Worm (Caenorhabditis elegans): Measurements from ENCODE around the gene K09H11.4.

The K09H11.4 gene

DNA sequence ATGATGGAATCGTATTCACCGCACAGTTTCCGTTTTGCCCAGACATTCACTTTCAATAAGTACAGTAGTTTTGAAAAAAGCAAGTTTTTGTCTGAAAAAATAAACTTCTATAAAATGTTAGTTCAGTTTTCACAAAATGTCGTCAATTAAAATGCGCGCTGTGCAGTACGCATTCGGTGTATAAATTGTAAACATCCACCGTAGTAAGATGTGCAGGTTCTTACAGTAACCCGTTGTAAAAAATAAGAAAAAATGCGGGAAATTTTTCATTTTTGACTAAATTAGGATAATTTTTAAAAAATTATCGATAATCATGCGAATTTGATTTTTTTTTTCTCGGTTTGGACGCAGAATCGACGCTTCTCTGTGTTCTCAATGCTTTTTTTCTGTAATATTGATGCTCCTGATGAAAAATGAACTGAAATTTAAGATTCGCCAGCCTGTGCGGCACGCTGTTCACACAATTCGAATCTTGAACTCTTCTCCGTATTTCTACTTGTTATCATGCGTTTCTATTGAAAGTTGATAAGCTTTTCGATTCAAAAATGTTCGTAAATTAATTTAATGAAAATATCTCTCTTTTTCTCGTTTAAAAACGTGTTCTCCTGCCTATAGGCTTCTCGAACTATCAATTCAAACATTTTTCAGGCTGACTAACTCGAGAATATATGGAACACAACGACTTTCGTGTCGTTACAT is 9.0 kb downstream of the K09H11.4 start, which contains the start of gene rga-3 (continued):
- TF ChIP-seq xnd-1 (tag; optimal IDR thresholded peaks at IDR 0.05) (peak; percentile 97), F39B2.1 (GFP tag; IDR thresholded peaks at IDR 0.05) (no peak), ztf-18 (tag; optimal IDR thresholded peaks at IDR 0.05) (peak; percentile 66), egl-18 (GFP tag; IDR thresholded peaks at IDR 0.05) (no peak), C17E4.6 (GFP tag; IDR thresholded peaks at IDR 0.05) (peak; percentile 79), gei-17 (GFP tag; optimal IDR thresholded peaks at IDR 0.05) (no peak), ztf-25 (GFP tag; IDR thresholded peaks at IDR 0.05) (0 out of 2 replicates have a peak, but pooled peaks have one; percentile 34), F57C9.4 (tag; optimal IDR thresholded peaks at IDR 0.05) (no peak), sea-2 (GFP tag; IDR thresholded peaks at IDR 0.05) (no peak), F52B5.7 (tag; optimal IDR thresholded peaks at IDR 0.05) (no peak), lin-54 (GFP tag; optimal IDR thresholded peaks at IDR 0.05) (peak; percentile 93), let-607 (tag; optimal IDR thresholded peaks at IDR 0.05) (no peak), pbrm-1 (GFP tag; IDR thresholded peaks at IDR 0.05) (peak; percentile 78), nhr-120 (GFP tag; IDR thresholded peaks at IDR 0.05) (no peak), tlf-1 (GFP tag; optimal IDR thresholded peaks at IDR 0.05) (peak; percentile 91), lir-1 (GFP tag; conservative IDR thresholded peaks at IDR 0.05) (no peak; the same call in 1 of the 2 replicates), ztf-26 (tag; optimal IDR thresholded peaks at IDR 0.05) (no peak), Y53F4B.3 (GFP tag; IDR thresholded peaks at IDR 0.05) (peak; percentile 58; the same call in 1 of the 2 replicates), ZK185.1 (tag; optimal IDR thresholded peaks at IDR 0.05; ENCODE audit: poor library complexity, severe bottlenecking) (peak; percentile 27), D2030.7 (GFP tag; IDR thresholded peaks at IDR 0.05) (peak; percentile 98), B0261.1 (tag; optimal IDR thresholded peaks at IDR 0.05) (no peak), lin-40 (tag; optimal IDR thresholded peaks at IDR 0.05) (no peak), nfyb-1 (GFP tag; IDR thresholded peaks at IDR 0.05) (no peak), ztf-3 (GFP tag; optimal IDR thresholded peaks at IDR 0.05) (no peak), dpl-1 (GFP tag; optimal IDR thresholded peaks at IDR 0.05) (peak; percentile 95), sptf-2 (GFP tag; optimal IDR thresholded peaks at IDR 0.05) (no peak), B0035.1 (tag; optimal IDR thresholded peaks at IDR 0.05) (no peak), mel-28 (tag; optimal IDR thresholded peaks at IDR 0.05; ENCODE audit: borderline replicate concordance) (no peak), Y67H2A.10 (GFP tag; conservative IDR thresholded peaks at IDR 0.05) (0 out of 2 replicates have a peak, but pooled peaks have one; percentile 23), hmg-1.2 (GFP tag; IDR thresholded peaks at IDR 0.05) (peak; percentile 60), lin-35 (GFP tag; optimal IDR thresholded peaks at IDR 0.05) (peak in 2 of 3 experiments; percentile 41 to 78), ceh-27 (GFP tag; optimal IDR thresholded peaks at IDR 0.05) (no peak), him-1 (tag; optimal IDR thresholded peaks at IDR 0.05) (peak; percentile 91), ets-4 (GFP tag; optimal IDR thresholded peaks at IDR 0.05) (no peak), lsy-27 (tag; optimal IDR thresholded peaks at IDR 0.05; ENCODE audit: borderline replicate concordance, insufficient read depth) (no peak), dox-1 (GFP tag; IDR thresholded peaks at IDR 0.05) (peak; percentile 91), Y95B8A.8 (GFP tag; IDR thresholded peaks at IDR 0.05) (peak; percentile 86), tbp1 (GFP tag; optimal IDR thresholded peaks at IDR 0.05) (peak; percentile 72), snpc-4 (GFP tag; optimal IDR thresholded peaks at IDR 0.05) (peak; percentile 62), snpc-4 (tag; optimal IDR thresholded peaks at IDR 0.05) (peak in 3 of 4 experiments; percentile 49 to 68 (median 64)), F33H1.4 (GFP tag; IDR thresholded peaks at IDR 0.05) (peak; percentile 97), Y56A3A.18 (GFP tag; IDR thresholded peaks at IDR 0.05) (no peak), ceh-91 (GFP tag; IDR thresholded peaks at IDR 0.05) (peak; percentile 99), akir-1 (GFP tag; optimal IDR thresholded peaks at IDR 0.05) (no peak), snpc-3.4 (tag; optimal IDR thresholded peaks at IDR 0.05) (peak; percentile 95), cebp-2 (GFP tag; IDR thresholded peaks at IDR 0.05) (no peak), B0019.2 (GFP tag; conservative IDR thresholded peaks at IDR 0.05) (peak; percentile 92)

Data from whole organism, young adult.